Worm (Caenorhabditis elegans) whole organism, midembryonic: ENCODE measurements around the gene fbxb-82.

Source experiments
- T22C8.4 ChIP-seq: fragments of 200-800 bp; sonication (Bioruptor generic); IDR thresholded peaks from 2 replicates; pipeline ENCODE4 v1.3.6; 2022; ENCODE audit warnings: missing genetic modification characterization, missing compliant biosample characterization
- cog-1 ChIP-seq: sonication (generic microtip); optimal IDR thresholded peaks from 2 replicates; lab custom pipeline; 2016; ENCODE audit warnings: missing genetic modification characterization, missing compliant biosample characterization
- flt-1 ChIP-seq: fragments of 200-800 bp; sonication (Bioruptor generic); IDR thresholded peaks from 2 replicates; pipeline ENCODE4 v1.3.6; 2022; ENCODE audit warnings: missing genetic modification characterization, missing compliant biosample characterization
- klf-2 ChIP-seq: fragments of 200-800 bp; sonication (Bioruptor generic); conservative IDR thresholded peaks from 2 replicates; pipeline ENCODE4 v1.3.6; 2022; ENCODE audit warnings: missing genetic modification reagents, missing genetic modification characterization, missing compliant biosample characterization
- med-1 ChIP-seq: sonication (generic microtip); optimal IDR thresholded peaks from 2 replicates; lab custom pipeline; 2017; ENCODE audit warnings: missing genetic modification characterization, mild to moderate bottlenecking, missing compliant biosample characterization, antibody characterized with exemption, missing genetic modification reagents; ENCODE audit not compliant: insufficient read depth
- ref-1 ChIP-seq: fragments of 200-800 bp; sonication (Bioruptor generic); conservative IDR thresholded peaks from 2 replicates; pipeline ENCODE4 v1.3.6; 2022; ENCODE audit warnings: missing genetic modification reagents, missing genetic modification characterization, missing compliant biosample characterization
- tab-1 ChIP-seq: fragments of 200-800 bp; sonication (Bioruptor generic); IDR thresholded peaks from 2 replicates; pipeline ENCODE4 v1.3.6; 2022; ENCODE audit warnings: missing genetic modification characterization, missing compliant biosample characterization
- ztf-23 ChIP-seq: fragments of 200-800 bp; sonication (Bioruptor generic); IDR thresholded peaks from 2 replicates; pipeline ENCODE4 v1.3.6; 2022; ENCODE audit warnings: missing genetic modification reagents, missing genetic modification characterization, missing compliant biosample characterization
- ztf-29 ChIP-seq: fragments of 200-800 bp; sonication (Bioruptor generic); IDR thresholded peaks from 2 replicates; pipeline ENCODE4 v1.3.6; 2022; ENCODE audit warnings: missing genetic modification reagents, missing genetic modification characterization, missing compliant biosample characterization

ce11 chrIII:188426-188888 lies 45.4 kb upstream of the fbxb-82 start, which contains the start of gene ubc-20:
- TF ChIP-seq klf-2 (no peak), flt-1 (no peak), ztf-23 (GFP tag; lab: Robert Waterston, UW) (no peak), ref-1 (GFP tag; lab: Robert Waterston, UW) (no peak), T22C8.4 (no peak), cog-1 (tag; lab: Kevin White, UChicago) (no peak), tab-1 (GFP tag; lab: Robert Waterston, UW) (no peak), med-1 (GFP tag; lab: Kevin White, UChicago) (no peak), ztf-29 (GFP tag; lab: Robert Waterston, UW) (no peak)
